Fruit fly (Drosophila melanogaster) whole organism, embryonic: ENCODE results near the gene CstF50.

ENCODE experiments used
- Asciz ChIP-seq: fragments of 200-800 bp; sonication (Bioruptor generic); optimal IDR thresholded peaks from 2 replicates; lab custom pipeline; 2017; ENCODE audit warnings: missing biosample characterization, mild to moderate bottlenecking, missing genetic modification characterization, missing genetic modification reagents
- B-H2 ChIP-seq: fragments of 200-800 bp; sonication (Bioruptor generic); optimal IDR thresholded peaks from 2 replicates; lab custom pipeline; 2018; ENCODE audit warnings: missing biosample characterization, mild to moderate bottlenecking, missing genetic modification characterization
- Blimp-1 ChIP-seq: fragments of 200-800 bp; sonication (Bioruptor generic); optimal IDR thresholded peaks from 3 replicates; lab custom pipeline; 2018; ENCODE audit warnings: missing biosample characterization, missing genetic modification characterization, mild to moderate bottlenecking, moderate library complexity, missing genetic modification reagents
- CG10209 ChIP-seq: fragments of 200-800 bp; sonication (Bioruptor generic); optimal IDR thresholded peaks from 3 replicates; lab custom pipeline; 2017; ENCODE audit warnings: missing biosample characterization, mild to moderate bottlenecking, missing genetic modification characterization, missing genetic modification reagents
- CG10267 ChIP-seq: fragments of 200-800 bp; sonication (Bioruptor generic); optimal IDR thresholded peaks from 2 replicates; lab custom pipeline; 2018; ENCODE audit warnings: missing biosample characterization, mild to moderate bottlenecking, missing genetic modification characterization, moderate library complexity
- CG10959 ChIP-seq: fragments of 200-800 bp; sonication (Bioruptor generic); IDR thresholded peaks from 2 replicates; pipeline ENCODE4 v1.3.6; 2022; ENCODE audit warnings: missing biosample characterization, missing genetic modification characterization
- CG11504 ChIP-seq: fragments of 200-800 bp; sonication (Bioruptor generic); optimal IDR thresholded peaks from 3 replicates; lab custom pipeline; 2019; ENCODE audit warnings: missing biosample characterization, mild to moderate bottlenecking, missing genetic modification characterization, moderate library complexity
- CG13123 ChIP-seq: fragments of 200-800 bp; sonication (Bioruptor generic); optimal IDR thresholded peaks from 2 replicates; lab custom pipeline; 2016; ENCODE audit warnings: missing biosample characterization, missing genetic modification characterization
- CG14710 ChIP-seq: fragments of 200-800 bp; sonication (Bioruptor generic); optimal IDR thresholded peaks from 3 replicates; lab custom pipeline; 2019; ENCODE audit warnings: missing biosample characterization, mild to moderate bottlenecking, missing genetic modification characterization, moderate library complexity
- CG15696 ChIP-seq: fragments of 200-800 bp; sonication (Bioruptor generic); optimal IDR thresholded peaks from 2 replicates; lab custom pipeline; 2019; ENCODE audit warnings: missing biosample characterization, mild to moderate bottlenecking, missing genetic modification characterization, moderate library complexity
- CG1603 ChIP-seq: fragments of 200-800 bp; sonication (Bioruptor generic); optimal IDR thresholded peaks from 2 replicates; lab custom pipeline; 2019; ENCODE audit warnings: missing biosample characterization, mild to moderate bottlenecking, missing genetic modification characterization, moderate library complexity
- CG16779 ChIP-seq: fragments of 200-800 bp; sonication (Bioruptor generic); IDR thresholded peaks from 2 replicates; pipeline ENCODE4 v1.3.6; 2022; ENCODE audit warnings: missing biosample characterization, missing genetic modification characterization
- CG16815 ChIP-seq: fragments of 200-800 bp; sonication (Bioruptor generic); optimal IDR thresholded peaks from 3 replicates; lab custom pipeline; 2017; ENCODE audit warnings: missing biosample characterization, mild to moderate bottlenecking, missing genetic modification characterization
- CG17829 ChIP-seq: fragments of 200-800 bp; optimal IDR thresholded peaks from 2 replicates; lab custom pipeline; 2019; ENCODE audit warnings: missing biosample characterization, mild to moderate bottlenecking, missing genetic modification characterization, moderate library complexity
- CG18262 ChIP-seq: fragments of 200-800 bp; optimal IDR thresholded peaks from 3 replicates; lab custom pipeline; 2019; ENCODE audit warnings: missing biosample characterization, mild to moderate bottlenecking, missing genetic modification characterization, moderate library complexity
- CG2712 ChIP-seq: fragments of 200-800 bp; optimal IDR thresholded peaks from 3 replicates; lab custom pipeline; 2019; ENCODE audit warnings: missing biosample characterization, mild to moderate bottlenecking, missing genetic modification characterization, moderate library complexity
- CG31441 ChIP-seq: fragments of 200-800 bp; sonication (Bioruptor generic); IDR thresholded peaks from 2 replicates; pipeline ENCODE4 v1.3.6; 2022; ENCODE audit warnings: missing biosample characterization, missing genetic modification characterization
- CG8388 ChIP-seq: fragments of 200-800 bp; sonication (Bioruptor generic); optimal IDR thresholded peaks from 2 replicates; lab custom pipeline; 2019; ENCODE audit warnings: missing biosample characterization, mild to moderate bottlenecking, missing genetic modification characterization, moderate library complexity
- CG8944 ChIP-seq: fragments of 200-800 bp; sonication (Bioruptor generic); optimal IDR thresholded peaks from 3 replicates; lab custom pipeline; 2016; ENCODE audit warnings: missing biosample characterization, missing genetic modification characterization
- CG9215 ChIP-seq: fragments of 200-800 bp; sonication (Bioruptor generic); IDR thresholded peaks from 2 replicates; pipeline ENCODE4 v1.3.6; 2022; ENCODE audit warnings: missing biosample characterization, missing genetic modification characterization
- Chrac-16 ChIP-seq: fragments of 200-800 bp; sonication (Bioruptor generic); optimal IDR thresholded peaks from 3 replicates; lab custom pipeline; 2016; ENCODE audit warnings: missing biosample characterization, missing genetic modification characterization
- Ets65A ChIP-seq: fragments of 200-800 bp; sonication (Bioruptor generic); peaks from one replicate; lab custom pipeline; 2016; ENCODE audit warnings: missing biosample characterization, missing genetic modification characterization
- HLH3B ChIP-seq: fragments of 200-800 bp; sonication (Bioruptor generic); IDR thresholded peaks from 2 replicates; pipeline ENCODE4 v1.3.6; 2022; ENCODE audit warnings: missing biosample characterization, missing genetic modification characterization
- Hsf ChIP-seq: fragments of 200-800 bp; sonication (Bioruptor generic); optimal IDR thresholded peaks from 3 replicates; lab custom pipeline; 2016; ENCODE audit warnings: missing biosample characterization, missing genetic modification characterization
- Oaz ChIP-seq: fragments of 200-800 bp; sonication (Bioruptor generic); IDR thresholded peaks from 2 replicates; pipeline ENCODE4 v1.3.6; 2022; ENCODE audit warnings: missing biosample characterization, missing genetic modification characterization
- Xbp1 ChIP-seq: fragments of 200-800 bp; sonication (Bioruptor generic); optimal IDR thresholded peaks from 3 replicates; lab custom pipeline; 2016; ENCODE audit warnings: missing biosample characterization, mild to moderate bottlenecking, missing genetic modification characterization
- ap ChIP-seq: fragments of 200-800 bp; sonication (Bioruptor generic); IDR thresholded peaks from 2 replicates; pipeline ENCODE4 v1.3.6; 2022; ENCODE audit warnings: missing biosample characterization, missing genetic modification characterization
- bbx ChIP-seq: fragments of 200-800 bp; sonication (Bioruptor generic); IDR thresholded peaks from 2 replicates; pipeline ENCODE4 v1.3.6; 2022; ENCODE audit warnings: missing biosample characterization, missing genetic modification characterization; ENCODE audit not compliant: partially characterized antibody
- chif ChIP-seq, 2 experiments: fragments of 200-800 bp; sonication (Bioruptor generic); optimal IDR thresholded peaks; 3 replicates each; lab custom pipeline; 2016; ENCODE audit warnings: missing biosample characterization in 2 of 2, missing genetic modification characterization in 2 of 2
- dm ChIP-seq: fragments of 200-800 bp; sonication (Bioruptor generic); optimal IDR thresholded peaks from 3 replicates; lab custom pipeline; 2016; ENCODE audit warnings: missing biosample characterization, missing genetic modification characterization
- dmrt11E ChIP-seq: fragments of 200-800 bp; sonication (Bioruptor generic); optimal IDR thresholded peaks from 3 replicates; lab custom pipeline; 2018; ENCODE audit warnings: missing biosample characterization, mild to moderate bottlenecking, missing genetic modification characterization, moderate library complexity
- dmrt99B ChIP-seq: fragments of 200-800 bp; sonication (Bioruptor generic); optimal IDR thresholded peaks from 2 replicates; lab custom pipeline; 2018; ENCODE audit warnings: missing biosample characterization, mild to moderate bottlenecking, missing genetic modification characterization, moderate library complexity
- gt ChIP-seq: fragments of 200-800 bp; sonication (Bioruptor generic); IDR thresholded peaks from 2 replicates; pipeline ENCODE4 v1.3.6; 2022; ENCODE audit warnings: missing biosample characterization, missing genetic modification characterization
- ind ChIP-seq: fragments of 200-800 bp; sonication (Bioruptor generic); optimal IDR thresholded peaks from 3 replicates; lab custom pipeline; 2016; ENCODE audit warnings: missing biosample characterization, missing genetic modification characterization
- jing ChIP-seq: fragments of 200-800 bp; sonication (Bioruptor generic); optimal IDR thresholded peaks from 2 replicates; lab custom pipeline; 2018; ENCODE audit warnings: missing biosample characterization, mild to moderate bottlenecking, missing genetic modification characterization
- kay ChIP-seq: fragments of 200-800 bp; sonication (Bioruptor generic); optimal IDR thresholded peaks from 2 replicates; lab custom pipeline; 2016; ENCODE audit warnings: missing biosample characterization, missing genetic modification characterization
- lola ChIP-seq, 3 experiments: fragments of >200 bp in 2 of 3; fragments of 200-800 bp in 1 of 3; sonication (Bioruptor generic) in 1 of 3; optimal IDR thresholded peaks; 2 replicates each; lab custom pipeline; 2017 to 2019; ENCODE audit warnings: missing biosample characterization in 3 of 3, missing genetic modification characterization in 3 of 3, mild to moderate bottlenecking in 1 of 3, moderate library complexity in 1 of 3
- nom ChIP-seq: fragments of 200-800 bp; sonication (Bioruptor generic); optimal IDR thresholded peaks from 2 replicates; lab custom pipeline; 2017; ENCODE audit warnings: missing biosample characterization, missing genetic modification characterization, mild to moderate bottlenecking, moderate library complexity, missing genetic modification reagents
- phol ChIP-seq: fragments of 200-800 bp; sonication (Bioruptor generic); optimal IDR thresholded peaks from 3 replicates; lab custom pipeline; 2018; ENCODE audit warnings: missing biosample characterization, mild to moderate bottlenecking, missing genetic modification characterization, moderate library complexity
- pnt ChIP-seq: fragments of 200-800 bp; sonication (Bioruptor generic); optimal IDR thresholded peaks from 3 replicates; lab custom pipeline; 2016; ENCODE audit warnings: missing biosample characterization, missing genetic modification characterization
- ranshi ChIP-seq: fragments of 200-800 bp; sonication (Bioruptor generic); IDR thresholded peaks from 2 replicates; pipeline ENCODE4 v1.3.6; 2022; ENCODE audit warnings: missing biosample characterization, missing genetic modification characterization
- row ChIP-seq: fragments of 200-800 bp; sonication (Bioruptor generic); IDR thresholded peaks from 3 replicates; pipeline ENCODE4 v1.3.6; 2022; ENCODE audit warnings: missing biosample characterization, missing genetic modification characterization
- salm ChIP-seq: fragments of 200-800 bp; sonication (Bioruptor generic); optimal IDR thresholded peaks from 2 replicates; lab custom pipeline; 2018; ENCODE audit warnings: missing biosample characterization, mild to moderate bottlenecking, missing genetic modification characterization
- sc ChIP-seq, 3 experiments: fragments of >200 bp in 2 of 3; fragments of 200-800 bp in 1 of 3; sonication (Bioruptor generic) in 1 of 3; optimal IDR thresholded peaks; 2 replicates in 2 of 3; 3 replicates in 1 of 3; lab custom pipeline; 2017; ENCODE audit warnings: mild to moderate bottlenecking in 1 of 3, missing biosample characterization in 1 of 3, missing genetic modification characterization in 1 of 3, missing genetic modification reagents in 1 of 3
- stc ChIP-seq: fragments of 200-800 bp; sonication (Bioruptor generic); IDR thresholded peaks from 2 replicates; pipeline ENCODE4 v1.3.6; 2022; ENCODE audit warnings: missing biosample characterization, missing genetic modification characterization
- trem ChIP-seq: fragments of 200-800 bp; optimal IDR thresholded peaks from 3 replicates; lab custom pipeline; 2019; ENCODE audit warnings: missing biosample characterization, mild to moderate bottlenecking, missing genetic modification characterization, moderate library complexity
- unpg ChIP-seq: fragments of 200-800 bp; sonication (Bioruptor generic); optimal IDR thresholded peaks from 3 replicates; lab custom pipeline; 2018; ENCODE audit warnings: missing biosample characterization, mild to moderate bottlenecking, missing genetic modification characterization, moderate library complexity

The CstF50 gene

DNA sequence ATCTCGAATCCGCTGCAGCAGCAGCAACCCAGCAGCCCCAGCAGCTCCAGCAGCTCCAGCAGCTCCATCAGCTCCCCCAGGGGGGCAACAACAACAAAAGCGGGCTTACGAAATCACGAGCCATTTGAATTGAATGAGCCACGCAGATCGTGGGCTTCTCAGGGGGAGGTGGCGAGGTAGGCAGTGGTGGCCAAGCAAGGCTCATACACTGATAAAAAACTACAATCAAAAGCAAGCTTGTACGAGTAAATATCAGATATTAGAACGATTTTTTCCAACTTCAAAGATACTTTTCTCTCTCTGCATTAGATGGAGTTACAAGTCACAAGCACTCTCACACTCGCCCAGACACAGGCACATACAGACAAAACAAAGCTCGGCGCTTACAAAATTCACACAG lies 27.6 kb downstream of the CstF50 start (continued):
- TF ChIP-seq Asciz (GFP tag; lab: Kevin White, UChicago) = peak; percentile 27
- TF ChIP-seq CG10959 (GFP tag; lab: Robert Waterston, UW) = no peak

DNA sequence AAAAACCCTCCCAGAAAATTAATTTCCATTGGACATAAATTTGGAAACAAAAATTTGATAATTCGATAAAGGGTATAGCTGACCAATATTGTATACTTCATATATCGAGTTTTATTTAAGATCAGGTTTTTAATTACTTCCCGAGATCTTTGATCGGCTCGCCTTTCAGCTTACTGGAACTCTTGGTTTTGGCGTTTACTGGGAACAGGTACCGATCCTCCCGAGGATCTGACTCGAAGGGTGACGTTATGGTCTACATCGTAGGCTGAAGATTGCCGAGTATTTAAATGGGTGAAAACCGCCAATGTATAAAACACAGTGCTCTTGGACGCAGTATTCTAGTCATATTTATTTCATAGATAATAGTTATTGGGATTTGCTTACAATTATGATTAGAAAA lies 28.5 kb downstream of the CstF50 start, which contains the start of gene CG42693:
Gene CG42693 (minus strand): TSS at position 101 of the 400 bp plus-strand sequence.
- TF ChIP-seq Oaz = no peak
- no peak for TF ChIP-seq nom
- no peak for TF ChIP-seq gt (GFP tag; lab: Robert Waterston, UW)
- TF ChIP-seq dm (GFP tag; lab: Kevin White, UChicago) = no peak
- no peak for TF ChIP-seq ap (GFP tag; lab: Robert Waterston, UW)
- no peak for TF ChIP-seq CG13123
- no peak for TF ChIP-seq kay (GFP tag; lab: Kevin White, UChicago)
- no peak for TF ChIP-seq Xbp1 (GFP tag; lab: Kevin White, UChicago)
- TF ChIP-seq Blimp-1 (GFP tag; lab: Kevin White, UChicago) = no peak
- TF ChIP-seq phol (tag; lab: Kevin White, UChicago) = no peak
- TF ChIP-seq, all 482 proteins: peak for 0

DNA sequence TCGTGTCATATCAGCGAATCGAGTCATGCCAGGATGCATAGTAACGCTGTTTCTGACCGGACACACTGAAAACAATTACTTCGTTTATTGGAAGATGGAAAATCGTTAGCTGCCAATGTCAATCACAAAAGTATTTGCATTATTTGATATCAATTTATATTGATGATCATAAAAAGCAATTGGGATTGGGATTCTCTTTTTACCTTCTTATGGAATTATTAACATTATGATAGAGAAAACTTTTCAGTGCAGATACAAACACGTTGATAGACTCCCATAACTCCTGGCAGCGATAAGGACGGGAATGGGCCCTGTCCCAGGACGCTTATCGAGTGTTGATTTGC lies 29.9 kb downstream of the CstF50 start:
- no peak for TF ChIP-seq salm (tag; lab: Kevin White, UChicago)
- TF ChIP-seq chif (GFP tag; optimal IDR thresholded peaks at IDR 0.05; lab: Kevin White, UChicago) = peak in 1 of 2 experiments; percentile 13
- no peak for TF ChIP-seq bbx
- TF ChIP-seq CG16815 (GFP tag; lab: Kevin White, UChicago) = peak; percentile 21
- peak in 1 of 3 experiments; percentile 29 for TF ChIP-seq lola (GFP tag; optimal IDR thresholded peaks at IDR 0.05; lab: Kevin White, UChicago)
- TF ChIP-seq CG17829 (tag; lab: Kevin White, UChicago) = peak; percentile 21
- peak; percentile 17 for TF ChIP-seq CG14710 (tag; lab: Kevin White, UChicago)
- no peak for TF ChIP-seq dmrt99B
- no peak for TF ChIP-seq HLH3B
- TF ChIP-seq Ets65A (GFP tag; lab: Kevin White, UChicago) = peak; percentile 72
- peak; percentile 2 for TF ChIP-seq CG10267 (tag; lab: Kevin White, UChicago)
- TF ChIP-seq CG8388 = peak; percentile 5
- peak; percentile 10 for TF ChIP-seq unpg
- TF ChIP-seq ind = no peak
- 0 out of 3 replicates have a peak, but pooled peaks have one; percentile 9 for TF ChIP-seq row
- peak; percentile 40 for TF ChIP-seq phol (tag; lab: Kevin White, UChicago)
- TF ChIP-seq CG8944 (GFP tag; lab: Kevin White, UChicago) = no peak
- TF ChIP-seq CG2712 (tag; lab: Kevin White, UChicago) = peak; percentile 33
- no peak for TF ChIP-seq jing
- no peak for TF ChIP-seq sc (optimal IDR thresholded peaks at IDR 0.05; lab: Kevin White, UChicago)
- TF ChIP-seq sc (GFP tag; optimal IDR thresholded peaks at IDR 0.05; lab: Kevin White, UChicago) = no peak
- TF ChIP-seq Chrac-16 = peak; percentile 10
- TF ChIP-seq CG15696 = peak; percentile 63
- peak; percentile 41 for TF ChIP-seq trem (tag; lab: Kevin White, UChicago)
- TF ChIP-seq CG16779 (GFP tag; lab: Robert Waterston, UW) = no peak
- 0 out of 2 replicates have a peak, but pooled peaks have one; percentile 46 for TF ChIP-seq CG10959 (GFP tag; lab: Robert Waterston, UW)
- no peak for TF ChIP-seq ranshi (GFP tag; lab: Robert Waterston, UW)
- peak; percentile 11 for TF ChIP-seq CG10209 (GFP tag; lab: Kevin White, UChicago)
- peak; percentile 0 for TF ChIP-seq pnt (GFP tag; lab: Kevin White, UChicago)
- TF ChIP-seq CG11504 = no peak
- TF ChIP-seq CG31441 = peak; percentile 32
- no peak for TF ChIP-seq B-H2 (GFP tag; lab: Kevin White, UChicago)
- peak; percentile 4 for TF ChIP-seq Hsf
- peak; percentile 45 for TF ChIP-seq CG18262 (tag; lab: Kevin White, UChicago)
- no peak for TF ChIP-seq stc (GFP tag; lab: Robert Waterston, UW)
- TF ChIP-seq dmrt11E (tag; lab: Kevin White, UChicago) = peak; percentile 72
- TF ChIP-seq CG9215 (GFP tag; lab: Robert Waterston, UW) = no peak
- TF ChIP-seq CG1603 (tag; lab: Kevin White, UChicago) = peak; percentile 41
